Worm (Caenorhabditis elegans) whole organism, early embryonic: ENCODE measurements around the gene lit-1.
A peak's percentile ranks its signal among the peaks of the same experiment; 100 is the strongest.

Experiments used
- ama-1 ChIP-seq: fragments of 150-350 bp; optimal IDR thresholded peaks from 2 replicates; lab custom pipeline; 2014
- hmg-4 ChIP-seq: fragments of 200-800 bp; sonication (Bioruptor generic); optimal IDR thresholded peaks from 2 replicates; lab custom pipeline; 2018; ENCODE audit warnings: mild to moderate bottlenecking, missing genetic modification characterization, missing compliant biosample characterization
- tbx-37 ChIP-seq: fragments of 200-800 bp; sonication (Bioruptor generic); conservative IDR thresholded peaks from 2 replicates; pipeline ENCODE4 v1.3.6; 2022; ENCODE audit warnings: missing genetic modification reagents, missing genetic modification characterization, missing compliant biosample characterization

- TF ChIP-seq tbx-37 (GFP tag; lab: Robert Waterston, UW), result no peak
- TF ChIP-seq ama-1 (lab: Kevin White, UChicago), result no peak
- TF ChIP-seq hmg-4 (GFP tag; lab: Kevin White, UChicago), result peak; percentile 62
These were observed 12.0 kb downstream of the lit-1 start for ce11 chrIII:13713807-13714206.
